Worm (Caenorhabditis elegans): ENCODE results near the gene T24D8.6.
A peak's percentile ranks its signal among the peaks of the same experiment; 100 is the strongest.

Gene T24D8.6

DNA sequence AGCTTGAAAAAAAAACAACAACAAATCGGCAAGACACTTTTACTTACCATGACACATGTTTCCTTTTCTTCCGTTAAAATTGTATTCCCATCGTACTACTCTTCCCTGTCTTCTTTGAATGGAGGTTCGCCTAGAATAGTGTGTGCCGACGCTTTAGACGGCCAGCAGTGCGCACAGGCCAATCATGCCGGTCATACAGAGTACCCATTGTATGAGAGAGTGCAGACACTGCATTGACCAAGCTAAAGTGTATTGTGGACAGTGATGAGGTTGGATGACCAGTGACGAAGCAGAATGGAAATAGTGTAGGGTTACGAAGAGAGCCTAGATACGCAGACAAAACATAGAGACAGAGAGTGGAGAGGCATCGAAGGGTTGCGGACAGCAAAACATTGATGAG is 36.1 kb upstream of the T24D8.6 start, which contains the start of gene dhhc-9:
Gene dhhc-9 (minus strand): TSS at position 154 of the 400 bp plus-strand sequence.
- no peak for TF ChIP-seq ZK546.5 (tag; optimal IDR thresholded peaks at IDR 0.05)
- no peak for TF ChIP-seq ceh-16 (tag; optimal IDR thresholded peaks at IDR 0.05)
- TF ChIP-seq nhr-23 (tag; optimal IDR thresholded peaks at IDR 0.05) = no peak
- peak; percentile 26 for TF ChIP-seq sma-3 (GFP tag; optimal IDR thresholded peaks at IDR 0.05)
- no peak for TF ChIP-seq elt-1 (tag; optimal IDR thresholded peaks at IDR 0.05)
- TF ChIP-seq blmp-1 (tag; optimal IDR thresholded peaks at IDR 0.05; ENCODE audit: insufficient read depth) = no peak
- TF ChIP-seq mdl-1 (tag; optimal IDR thresholded peaks at IDR 0.05) = peak in 1 of 2 experiments; percentile 24
- no peak for TF ChIP-seq Y55F3AM.14 (GFP tag; optimal IDR thresholded peaks at IDR 0.05)
- TF ChIP-seq sem-4 (tag; optimal IDR thresholded peaks at IDR 0.05) = peak; percentile 22
- no peak for TF ChIP-seq nhr-21 (tag; optimal IDR thresholded peaks at IDR 0.05)
- peak; percentile 86 for TF ChIP-seq fos-1 (tag; optimal IDR thresholded peaks at IDR 0.05)
- no peak for TF ChIP-seq skn-1 (tag; optimal IDR thresholded peaks at IDR 0.05)
- TF ChIP-seq ztf-1 (GFP tag; conservative IDR thresholded peaks at IDR 0.05) = no peak
- no peak for TF ChIP-seq nhr-12 (tag; optimal IDR thresholded peaks at IDR 0.05)
- peak in 1 of 2 experiments; percentile 58 for TF ChIP-seq lsy-2 (tag; optimal IDR thresholded peaks at IDR 0.05)
- TF ChIP-seq lin-39 (tag; optimal IDR thresholded peaks at IDR 0.05) = no peak
- no peak for TF ChIP-seq ztf-4 (tag; optimal IDR thresholded peaks at IDR 0.05)
- peak; percentile 15 for TF ChIP-seq mab-5 (tag; optimal IDR thresholded peaks at IDR 0.05)
- TF ChIP-seq peb-1 (tag; optimal IDR thresholded peaks at IDR 0.05) = no peak
- TF ChIP-seq dmd-4 (tag; optimal IDR thresholded peaks at IDR 0.05) = no peak
- TF ChIP-seq ama-1 (optimal IDR thresholded peaks at IDR 0.05) = no peak
- TF ChIP-seq F13H6.1 (tag; optimal IDR thresholded peaks at IDR 0.05) = peak; percentile 86
- no peak for TF ChIP-seq ceh-82 (tag; optimal IDR thresholded peaks at IDR 0.05)
- no peak for TF ChIP-seq nhr-10 (tag; optimal IDR thresholded peaks at IDR 0.05)
- TF ChIP-seq C34F6.9 (tag; optimal IDR thresholded peaks at IDR 0.05) = peak; percentile 49
- TF ChIP-seq nhr-77 (tag; optimal IDR thresholded peaks at IDR 0.05) = no peak
- TF ChIP-seq lin-11 (tag; optimal IDR thresholded peaks at IDR 0.05) = peak; percentile 56
- peak; percentile 38 for TF ChIP-seq nhr-6 (tag; optimal IDR thresholded peaks at IDR 0.05)
- peak; percentile 38 for TF ChIP-seq gmeb-1 (tag; optimal IDR thresholded peaks at IDR 0.05)
- peak; percentile 65 for TF ChIP-seq nhr-129 (tag; optimal IDR thresholded peaks at IDR 0.05)
- no peak for TF ChIP-seq crh-2 (tag; optimal IDR thresholded peaks at IDR 0.05)
- TF ChIP-seq nhr-11 (tag; optimal IDR thresholded peaks at IDR 0.05) = no peak
- no peak for TF ChIP-seq unc-39 (tag; optimal IDR thresholded peaks at IDR 0.05)
- no peak for TF ChIP-seq aly-2 (tag; optimal IDR thresholded peaks at IDR 0.05)
- TF ChIP-seq snpc-4 (tag; optimal IDR thresholded peaks at IDR 0.05) = no peak
- TF ChIP-seq sma-9 (GFP tag; optimal IDR thresholded peaks at IDR 0.05) = peak; percentile 77
- no peak for TF ChIP-seq sma-9 (tag; optimal IDR thresholded peaks at IDR 0.05)
- no peak for TF ChIP-seq elt-3 (tag; optimal IDR thresholded peaks at IDR 0.05)
- TF ChIP-seq egl-27 (tag; optimal IDR thresholded peaks at IDR 0.05) = peak; percentile 28
- no peak for TF ChIP-seq R02D3.7 (tag; optimal IDR thresholded peaks at IDR 0.05)
- no peak for TF ChIP-seq mbf-1 (tag; optimal IDR thresholded peaks at IDR 0.05)
- no peak for TF ChIP-seq unc-62 (GFP tag; optimal IDR thresholded peaks at IDR 0.05)
- no peak for TF ChIP-seq ztf-11 (tag; optimal IDR thresholded peaks at IDR 0.05)
- TF ChIP-seq zag-1 (tag; optimal IDR thresholded peaks at IDR 0.05) = no peak
- TF ChIP-seq alr-1 (tag; optimal IDR thresholded peaks at IDR 0.05) = no peak
- TF ChIP-seq nhr-25 (tag; optimal IDR thresholded peaks at IDR 0.05) = peak; percentile 2
- TF ChIP-seq unc-55 (GFP tag; optimal IDR thresholded peaks at IDR 0.05) = peak; percentile 35
- no peak for TF ChIP-seq lin-13 (GFP tag; optimal IDR thresholded peaks at IDR 0.05)
- no peak for TF ChIP-seq nhr-237 (tag; optimal IDR thresholded peaks at IDR 0.05)
